Fruit fly (Drosophila melanogaster) whole organism, embryonic: ENCODE measurements around the gene POLDIP2.

ENCODE experiments used
- Aef1 ChIP-seq: fragments of 200-800 bp; sonication (Bioruptor generic); IDR thresholded peaks from 3 replicates; pipeline ENCODE4 v1.3.6; 2022; ENCODE audit warnings: missing biosample characterization, missing genetic modification characterization
- Bteb2 ChIP-seq: fragments of 200-800 bp; sonication (Bioruptor generic); optimal IDR thresholded peaks from 2 replicates; lab custom pipeline; 2016; ENCODE audit warnings: missing biosample characterization, missing genetic modification characterization
- CG10321 ChIP-seq: fragments of 200-800 bp; sonication (Bioruptor generic); IDR thresholded peaks from 2 replicates; pipeline ENCODE4 v1.3.6; 2022; ENCODE audit warnings: missing biosample characterization, missing genetic modification characterization
- CG11085 ChIP-seq: fragments of 200-800 bp; sonication (Bioruptor generic); IDR thresholded peaks from 2 replicates; pipeline ENCODE4 v1.3.6; 2022; ENCODE audit warnings: missing biosample characterization, missing genetic modification characterization
- CG12104 ChIP-seq: fragments of 200-800 bp; sonication (Bioruptor generic); optimal IDR thresholded peaks from 3 replicates; lab custom pipeline; 2016; ENCODE audit warnings: missing biosample characterization, missing genetic modification characterization
- CG13424 ChIP-seq: fragments of 200-800 bp; sonication (Bioruptor generic); optimal IDR thresholded peaks from 2 replicates; lab custom pipeline; 2019; ENCODE audit warnings: missing biosample characterization, mild to moderate bottlenecking, missing genetic modification characterization, moderate library complexity
- CG14860 ChIP-seq: fragments of 200-800 bp; sonication (Bioruptor generic); IDR thresholded peaks from 3 replicates; pipeline ENCODE4 v1.3.6; 2022; ENCODE audit warnings: missing biosample characterization, missing genetic modification characterization; ENCODE audit not compliant: partially characterized antibody
- CG16813 ChIP-seq: fragments of 200-800 bp; sonication (Bioruptor generic); IDR thresholded peaks from 3 replicates; pipeline ENCODE4 v1.3.6; 2022; ENCODE audit warnings: missing biosample characterization, missing genetic modification characterization; ENCODE audit not compliant: partially characterized antibody
- CG16863 ChIP-seq: fragments of 200-800 bp; sonication (Bioruptor generic); optimal IDR thresholded peaks from 3 replicates; lab custom pipeline; 2016; ENCODE audit warnings: missing biosample characterization, missing genetic modification characterization
- CG17328 ChIP-seq: fragments of 200-800 bp; sonication (Bioruptor generic); IDR thresholded peaks from 2 replicates; pipeline ENCODE4 v1.3.6; 2022; ENCODE audit warnings: missing biosample characterization, missing genetic modification characterization
- CG17802 ChIP-seq: fragments of 200-800 bp; sonication (Bioruptor generic); optimal IDR thresholded peaks from 2 replicates; lab custom pipeline; 2018; ENCODE audit warnings: missing biosample characterization, mild to moderate bottlenecking, missing genetic modification characterization, moderate library complexity
- CG17829 ChIP-seq: fragments of 200-800 bp; optimal IDR thresholded peaks from 2 replicates; lab custom pipeline; 2019; ENCODE audit warnings: missing biosample characterization, mild to moderate bottlenecking, missing genetic modification characterization, moderate library complexity
- CG18011 ChIP-seq: fragments of 200-800 bp; sonication (Bioruptor generic); optimal IDR thresholded peaks from 2 replicates; lab custom pipeline; 2017; ENCODE audit warnings: missing biosample characterization, missing genetic modification characterization, mild to moderate bottlenecking, moderate library complexity, missing genotype
- CG1832 ChIP-seq: fragments of 200-800 bp; sonication (Bioruptor generic); optimal IDR thresholded peaks from 2 replicates; lab custom pipeline; 2017; ENCODE audit warnings: missing biosample characterization, mild to moderate bottlenecking, missing genetic modification characterization, inconsistent platforms
- CG18599 ChIP-seq: fragments of 200-800 bp; sonication (Bioruptor generic); optimal IDR thresholded peaks from 3 replicates; lab custom pipeline; 2017; ENCODE audit warnings: missing biosample characterization, missing genetic modification characterization, mild to moderate bottlenecking, moderate library complexity, missing genetic modification reagents
- CG2120 ChIP-seq: fragments of 200-800 bp; sonication (Bioruptor generic); optimal IDR thresholded peaks from 3 replicates; lab custom pipeline; 2016; ENCODE audit warnings: missing biosample characterization, missing genetic modification characterization
- CG2875 ChIP-seq: fragments of 200-800 bp; sonication (Bioruptor generic); optimal IDR thresholded peaks from 2 replicates; lab custom pipeline; 2017; ENCODE audit warnings: missing biosample characterization, mild to moderate bottlenecking, missing genetic modification characterization, missing genetic modification reagents
- CG3726 ChIP-seq: fragments of 200-800 bp; sonication (Bioruptor generic); IDR thresholded peaks from 3 replicates; pipeline ENCODE4, ENCODE4 v1.3.6; 2022; ENCODE audit warnings: missing biosample characterization, missing genetic modification characterization
- CG3838 ChIP-seq: fragments of 200-800 bp; sonication (Bioruptor generic); optimal IDR thresholded peaks from 3 replicates; lab custom pipeline; 2016; ENCODE audit warnings: missing biosample characterization, missing genetic modification characterization
- CG4328 ChIP-seq: fragments of 200-800 bp; sonication (Bioruptor generic); optimal IDR thresholded peaks from 3 replicates; lab custom pipeline; 2017; ENCODE audit warnings: missing biosample characterization, missing genetic modification reagents, missing genetic modification characterization
- CG4424 ChIP-seq: fragments of 200-800 bp; sonication (Bioruptor generic); optimal IDR thresholded peaks from 3 replicates; lab custom pipeline; 2016; ENCODE audit warnings: missing biosample characterization, missing genetic modification characterization
- CG4707 ChIP-seq: fragments of 200-800 bp; sonication (Bioruptor generic); optimal IDR thresholded peaks from 2 replicates; lab custom pipeline; 2018; ENCODE audit warnings: missing biosample characterization, mild to moderate bottlenecking, missing genetic modification characterization, moderate library complexity
- CG6175 ChIP-seq: fragments of 200-800 bp; sonication (Bioruptor generic); IDR thresholded peaks from 3 replicates; pipeline ENCODE4 v1.3.6; 2022; ENCODE audit warnings: missing biosample characterization, missing genetic modification characterization
- CG7556 ChIP-seq: fragments of 200-800 bp; sonication (Bioruptor generic); optimal IDR thresholded peaks from 2 replicates; lab custom pipeline; 2017; ENCODE audit warnings: missing biosample characterization, mild to moderate bottlenecking, missing genetic modification characterization
- CG9797 ChIP-seq: fragments of 200-800 bp; sonication (Bioruptor generic); optimal IDR thresholded peaks from 3 replicates; lab custom pipeline; 2018; ENCODE audit warnings: missing biosample characterization, mild to moderate bottlenecking, missing genetic modification characterization
- CG9876 ChIP-seq: fragments of 200-800 bp; sonication (Bioruptor generic); optimal IDR thresholded peaks from 2 replicates; lab custom pipeline; 2016; ENCODE audit warnings: missing biosample characterization, missing genetic modification characterization
- Dref ChIP-seq: fragments of 200-800 bp; sonication (Bioruptor generic); IDR thresholded peaks from 2 replicates; pipeline ENCODE4 v1.3.6; 2022; ENCODE audit warnings: missing biosample characterization, missing genetic modification characterization
- Fer3 ChIP-seq: fragments of 200-800 bp; sonication (Bioruptor generic); optimal IDR thresholded peaks from 2 replicates; lab custom pipeline; 2018; ENCODE audit warnings: missing biosample characterization, mild to moderate bottlenecking, missing genetic modification characterization, moderate library complexity
- Mad ChIP-seq: fragments of 200-800 bp; sonication (Bioruptor generic); optimal IDR thresholded peaks from 2 replicates; lab custom pipeline; 2016; ENCODE audit warnings: missing biosample characterization, missing genetic modification characterization
- Mes4 ChIP-seq: fragments of 200-800 bp; sonication (Bioruptor generic); optimal IDR thresholded peaks from 2 replicates; lab custom pipeline; 2016; ENCODE audit warnings: missing biosample characterization, missing genetic modification characterization
- Pdp1 ChIP-seq, 2 experiments: fragments of 200-800 bp; sonication (Bioruptor generic); optimal IDR thresholded peaks; 3 replicates each; lab custom pipeline; 2016; ENCODE audit warnings: missing biosample characterization in 2 of 2, missing genetic modification characterization in 2 of 2, mild to moderate bottlenecking in 1 of 2, moderate library complexity in 1 of 2
- Poxn ChIP-seq: fragments of 200-800 bp; sonication (Bioruptor generic); IDR thresholded peaks from 2 replicates; pipeline ENCODE4 v1.3.6; 2022; ENCODE audit warnings: missing biosample characterization, missing genetic modification characterization
- Xrp1 ChIP-seq: fragments of 200-800 bp; sonication (Bioruptor generic); IDR thresholded peaks from 2 replicates; pipeline ENCODE4 v1.3.6; 2022; ENCODE audit warnings: missing biosample characterization, missing genetic modification characterization
- az2 ChIP-seq: fragments of 200-800 bp; sonication (Bioruptor generic); optimal IDR thresholded peaks from 3 replicates; lab custom pipeline; 2016; ENCODE audit warnings: missing biosample characterization, missing genetic modification characterization
- croc ChIP-seq: fragments of 200-800 bp; sonication (Bioruptor generic); conservative IDR thresholded peaks from 3 replicates; pipeline ENCODE4 v1.3.6; 2022; ENCODE audit warnings: missing biosample characterization, missing genetic modification characterization
- cwo ChIP-seq: fragments of 200-800 bp; sonication (Bioruptor generic); optimal IDR thresholded peaks from 3 replicates; lab custom pipeline; 2017; ENCODE audit warnings: missing biosample characterization, missing genetic modification characterization, mild to moderate bottlenecking, moderate library complexity, missing genetic modification reagents
- dpn ChIP-seq, 2 experiments: fragments of 200-800 bp; sonication (Bioruptor generic); optimal IDR thresholded peaks; 3 replicates each; lab custom pipeline; 2016; ENCODE audit warnings: missing biosample characterization in 2 of 2, missing genetic modification characterization in 2 of 2
- dysf ChIP-seq: fragments of 200-800 bp; sonication (Bioruptor generic); IDR thresholded peaks from 3 replicates; pipeline ENCODE4 v1.3.6; 2022; ENCODE audit warnings: missing biosample characterization, missing genetic modification characterization
- h ChIP-seq: fragments of >200 bp; optimal IDR thresholded peaks from 2 replicates; lab custom pipeline; 2017
- hth ChIP-seq: fragments of >200 bp; optimal IDR thresholded peaks from 2 replicates; lab custom pipeline; 2017; ENCODE audit warnings: inconsistent platforms
- ken ChIP-seq: fragments of 200-800 bp; sonication (Bioruptor generic); IDR thresholded peaks from 3 replicates; pipeline ENCODE4 v1.3.6; 2022; ENCODE audit warnings: missing biosample characterization, missing genetic modification characterization
- lbe ChIP-seq: fragments of 200-800 bp; sonication (Bioruptor generic); optimal IDR thresholded peaks from 2 replicates; lab custom pipeline; 2016; ENCODE audit warnings: missing biosample characterization, mild to moderate bottlenecking, missing genetic modification characterization
- mld ChIP-seq: fragments of 200-800 bp; sonication (Bioruptor generic); IDR thresholded peaks from 3 replicates; pipeline ENCODE4 v1.3.6; 2022; ENCODE audit warnings: missing biosample characterization, missing genetic modification characterization; ENCODE audit not compliant: partially characterized antibody
- row ChIP-seq: fragments of 200-800 bp; sonication (Bioruptor generic); IDR thresholded peaks from 3 replicates; pipeline ENCODE4 v1.3.6; 2022; ENCODE audit warnings: missing biosample characterization, missing genetic modification characterization
- slbo ChIP-seq: fragments of 200-800 bp; sonication (Bioruptor generic); IDR thresholded peaks from 2 replicates; pipeline ENCODE4 v1.3.6; 2022; ENCODE audit warnings: missing biosample characterization, missing genetic modification characterization
- sna ChIP-seq: fragments of 200-800 bp; sonication (Bioruptor generic); IDR thresholded peaks from 2 replicates; pipeline ENCODE4 v1.3.6; 2022; ENCODE audit warnings: missing biosample characterization, missing genetic modification characterization; ENCODE audit not compliant: partially characterized antibody
- ttk ChIP-seq: fragments of 200-800 bp; sonication (Bioruptor generic); IDR thresholded peaks from 2 replicates; pipeline ENCODE4 v2.1.2; 2022; ENCODE audit warnings: missing biosample characterization, missing genetic modification characterization
- tx ChIP-seq: fragments of 200-800 bp; sonication (Bioruptor generic); optimal IDR thresholded peaks from 2 replicates; lab custom pipeline; 2016; ENCODE audit warnings: missing biosample characterization, missing genetic modification characterization
- unc-4 ChIP-seq: fragments of 200-800 bp; sonication (Bioruptor generic); IDR thresholded peaks from 2 replicates; pipeline ENCODE4 v1.3.6; 2022; ENCODE audit warnings: missing biosample characterization, missing genetic modification characterization; ENCODE audit not compliant: partially characterized antibody
- vfl ChIP-seq: fragments of 200-800 bp; sonication (Bioruptor generic); optimal IDR thresholded peaks from 2 replicates; lab custom pipeline; 2016; ENCODE audit warnings: missing biosample characterization, missing genetic modification characterization
- vnd ChIP-seq: fragments of 200-800 bp; sonication (Bioruptor generic); IDR thresholded peaks from 3 replicates; pipeline ENCODE4 v1.3.6; 2022; ENCODE audit warnings: missing biosample characterization, missing genetic modification characterization; ENCODE audit not compliant: partially characterized antibody
- zf30C ChIP-seq: fragments of 200-800 bp; sonication (Bioruptor generic); optimal IDR thresholded peaks from 3 replicates; lab custom pipeline; 2018; ENCODE audit warnings: missing biosample characterization, mild to moderate bottlenecking, missing genetic modification characterization

The POLDIP2 gene

DNA sequence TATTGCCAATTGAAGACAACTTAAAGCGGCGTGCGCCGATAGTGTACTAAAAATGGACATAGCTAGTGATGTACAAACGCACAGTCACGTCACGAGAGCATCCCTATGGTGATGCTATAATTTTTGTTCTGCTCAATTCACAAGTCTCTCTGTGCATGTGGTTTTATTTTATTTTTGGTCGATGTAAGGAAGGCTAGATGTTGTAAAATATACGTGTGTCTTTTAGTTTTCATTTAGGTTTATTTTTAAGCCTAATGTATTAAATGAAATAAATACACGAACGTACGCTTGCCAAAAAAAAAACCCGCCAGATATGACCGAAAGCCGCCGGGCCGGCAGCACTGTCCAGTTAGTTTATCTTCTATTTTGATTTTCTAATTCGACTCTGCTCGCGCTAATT is 7.0 kb downstream of the POLDIP2 start, which contains the start of the genes CG45100, HDAC3 and Hcs (continued):
- TF ChIP-seq Aef1 (GFP tag; lab: Robert Waterston, UW) (peak; percentile 44; the same call in 2 of the 3 replicates), Bteb2 (GFP tag; lab: Kevin White, UChicago) (peak; percentile 26), Xrp1 (GFP tag; lab: Robert Waterston, UW) (peak; percentile 40), CG16863 (peak; percentile 23), CG10321 (GFP tag; lab: Robert Waterston, UW) (no peak), unc-4 (peak; percentile 84), CG9876 (peak; percentile 52), CG4328 (no peak), CG7556 (GFP tag; lab: Kevin White, UChicago) (no peak), ken (GFP tag; lab: Robert Waterston, UW) (no peak), CG11085 (GFP tag; lab: Robert Waterston, UW) (no peak), ttk (GFP tag; lab: Robert Waterston, UW) (no peak), CG2120 (GFP tag; lab: Kevin White, UChicago) (peak; percentile 82), CG3838 (no peak), CG12104 (GFP tag; lab: Kevin White, UChicago) (peak; percentile 2), Poxn (no peak), CG17328 (no peak), Mes4 (GFP tag; lab: Kevin White, UChicago) (no peak), dysf (GFP tag; lab: Robert Waterston, UW) (no peak; the same call in 2 of the 3 replicates), lbe (GFP tag; lab: Kevin White, UChicago) (no peak), dpn (GFP tag; optimal IDR thresholded peaks at IDR 0.05; lab: Kevin White, UChicago) (peak; percentile 37 to 52), croc (no peak), Mad (peak; percentile 50), CG14860 (GFP tag; lab: Robert Waterston, UW) (peak; percentile 88), CG18011 (GFP tag; lab: Kevin White, UChicago) (no peak), zf30C (no peak), vfl (GFP tag; lab: Kevin White, UChicago) (peak; percentile 61), Dref (GFP tag; lab: Robert Waterston, UW) (peak; percentile 36), mld (GFP tag; lab: Robert Waterston, UW) (no peak; the same call in 2 of the 3 replicates), Pdp1 (GFP tag; optimal IDR thresholded peaks at IDR 0.05; lab: Kevin White, UChicago) (peak in 1 of 2 experiments; percentile 48), Fer3 (tag; lab: Kevin White, UChicago) (no peak), tx (GFP tag; lab: Kevin White, UChicago) (peak; percentile 33), CG17829 (tag; lab: Kevin White, UChicago) (peak; percentile 12), CG16813 (GFP tag; lab: Robert Waterston, UW) (peak; percentile 90), vnd (GFP tag; lab: Robert Waterston, UW) (peak; percentile 92), CG2875 (GFP tag; lab: Kevin White, UChicago) (no peak), CG3726 (no peak), CG13424 (tag; lab: Kevin White, UChicago) (peak; percentile 56), az2 (GFP tag; lab: Kevin White, UChicago) (peak; percentile 11), cwo (no peak), CG1832 (GFP tag; lab: Kevin White, UChicago) (no peak), slbo (GFP tag; lab: Robert Waterston, UW) (peak; percentile 78), CG17802 (tag; lab: Kevin White, UChicago) (no peak), hth (no peak), CG6175 (GFP tag; lab: Robert Waterston, UW) (no peak), sna (GFP tag; lab: Robert Waterston, UW) (peak; percentile 84), CG9797 (GFP tag; lab: Kevin White, UChicago) (peak; percentile 29), h (no peak), CG4707 (GFP tag; lab: Kevin White, UChicago) (no peak), CG4424 (peak; percentile 26), row (GFP tag; lab: Robert Waterston, UW) (peak; percentile 97), CG18599 (GFP tag; lab: Kevin White, UChicago) (no peak)
